Worm (Caenorhabditis elegans): ENCODE data around the gene srv-16.

Gene srv-16

ce11 chrIV:15931833-15932232 is 1.9 kb downstream of the srv-16 start (continued):
- TF ChIP-seq sptf-1 (tag; optimal IDR thresholded peaks at IDR 0.05) (no peak), mab-9 (GFP tag; IDR thresholded peaks at IDR 0.05) (no peak), C34B4.2 (tag; optimal IDR thresholded peaks at IDR 0.05) (no peak), hlh-4 (tag; optimal IDR thresholded peaks at IDR 0.05) (no peak), aly-2 (tag; optimal IDR thresholded peaks at IDR 0.05) (no peak), egl-13 (tag; optimal IDR thresholded peaks at IDR 0.05) (no peak), pag-3 (tag; optimal IDR thresholded peaks at IDR 0.05; ENCODE audit: borderline replicate concordance, insufficient read depth) (no peak), mef-2 (tag; optimal IDR thresholded peaks at IDR 0.05) (no peak), nhr-28 (tag; optimal IDR thresholded peaks at IDR 0.05) (no peak), skn-1 (tag; optimal IDR thresholded peaks at IDR 0.05) (peak; percentile 7), ztf-4 (tag; optimal IDR thresholded peaks at IDR 0.05) (no peak), mdl-1 (tag; optimal IDR thresholded peaks at IDR 0.05) (peak in 1 of 2 experiments; percentile 64), fos-1 (tag; optimal IDR thresholded peaks at IDR 0.05) (no peak), lir-3 (tag; optimal IDR thresholded peaks at IDR 0.05; ENCODE audit: poor library complexity) (peak; percentile 22), ces-1 (GFP tag; optimal IDR thresholded peaks at IDR 0.05) (no peak), aha-1 (tag; optimal IDR thresholded peaks at IDR 0.05) (no peak), isw-1 (GFP tag; IDR thresholded peaks at IDR 0.05) (no peak), nhr-20 (tag; optimal IDR thresholded peaks at IDR 0.05) (peak; percentile 31), efl-1 (optimal IDR thresholded peaks at IDR 0.05) (peak in 1 of 2 experiments; percentile 32), efl-1 (GFP tag; optimal IDR thresholded peaks at IDR 0.05 in 1 of 2) (peak; percentile 16 to 52), elt-2 (tag; optimal IDR thresholded peaks at IDR 0.05) (peak; percentile 4), Y116A8C.19 (tag; optimal IDR thresholded peaks at IDR 0.05; ENCODE audit: borderline replicate concordance) (no peak), nhr-85 (tag) (peak; percentile 60), unc-86 (tag; optimal IDR thresholded peaks at IDR 0.05) (no peak), nhr-71 (tag; optimal IDR thresholded peaks at IDR 0.05) (peak; percentile 46), unc-30 (tag; optimal IDR thresholded peaks at IDR 0.05) (no peak), dpl-1 (GFP tag; optimal IDR thresholded peaks at IDR 0.05) (peak in 1 of 3 experiments; percentile 15), lsy-2 (tag; optimal IDR thresholded peaks at IDR 0.05) (no peak), F16B12.6 (tag; optimal IDR thresholded peaks at IDR 0.05) (no peak), ztf-11 (tag; optimal IDR thresholded peaks at IDR 0.05) (no peak), ceh-63 (GFP tag; optimal IDR thresholded peaks at IDR 0.05) (no peak), nhr-47 (tag; optimal IDR thresholded peaks at IDR 0.05) (peak; percentile 37), ceh-88 (GFP tag; IDR thresholded peaks at IDR 0.05) (no peak), nhr-11 (tag; optimal IDR thresholded peaks at IDR 0.05) (no peak), rnt-1 (tag; optimal IDR thresholded peaks at IDR 0.05) (peak; percentile 62), jun-1 (tag; optimal IDR thresholded peaks at IDR 0.05) (no peak), ama-1 (optimal IDR thresholded peaks at IDR 0.05) (no peak), grh-1 (GFP tag; IDR thresholded peaks at IDR 0.05) (no peak), nhr-237 (tag; optimal IDR thresholded peaks at IDR 0.05) (no peak), lin-15B (tag; optimal IDR thresholded peaks at IDR 0.05) (no peak), tlp-1 (tag; optimal IDR thresholded peaks at IDR 0.05) (no peak), snu-23 (GFP tag; optimal IDR thresholded peaks at IDR 0.05) (peak; percentile 61), lin-35 (GFP tag; optimal IDR thresholded peaks at IDR 0.05) (peak; percentile 7 to 73), egl-27 (tag; optimal IDR thresholded peaks at IDR 0.05) (no peak), vab-15 (tag; optimal IDR thresholded peaks at IDR 0.05) (no peak), nhr-12 (tag; optimal IDR thresholded peaks at IDR 0.05) (no peak), ceh-90 (tag; optimal IDR thresholded peaks at IDR 0.05) (no peak), mep-1 (tag; optimal IDR thresholded peaks at IDR 0.05) (peak; percentile 22), irx-1 (tag; optimal IDR thresholded peaks at IDR 0.05) (no peak), unc-62 (GFP tag; optimal IDR thresholded peaks at IDR 0.05) (no peak)

All from whole organism, L1 larva.